Worm (Caenorhabditis elegans) whole organism, L4/young adult: ENCODE data around the gene srd-3.

ENCODE experiments used
- W03F9.2 ChIP-seq: fragments of 150-350 bp; optimal IDR thresholded peaks from 2 replicates; lab custom pipeline; 2014; ENCODE audit warnings: missing biosample characterization, missing genetic modification characterization
- dao-5 ChIP-seq: sonication (generic microtip); optimal IDR thresholded peaks from 2 replicates; lab custom pipeline; 2016; ENCODE audit warnings: missing genotype, missing genetic modification characterization, moderate library complexity, missing compliant biosample characterization
- him-1 ChIP-seq: sonication (generic microtip); optimal IDR thresholded peaks from 2 replicates; lab custom pipeline; 2016; ENCODE audit warnings: missing genotype, missing genetic modification reagents, missing genetic modification characterization, missing compliant biosample characterization

The srd-3 gene

DNA sequence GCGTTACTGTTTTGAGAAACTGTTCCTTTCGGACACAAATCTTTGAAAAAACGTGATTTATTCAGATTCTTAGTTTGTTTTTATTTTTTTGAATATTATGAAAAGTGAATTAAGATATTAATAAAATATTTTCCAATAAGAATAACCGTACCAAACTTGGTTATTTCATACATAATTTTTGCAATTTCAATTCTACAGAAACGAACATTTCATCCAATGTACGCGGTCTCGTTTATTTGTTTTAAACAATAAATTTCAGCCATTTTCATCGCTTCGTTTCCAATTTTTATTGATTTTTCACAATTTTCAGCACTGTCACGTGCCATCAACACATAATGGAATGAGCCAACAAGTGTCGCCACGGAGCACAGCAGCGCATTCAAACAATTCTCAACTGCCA, 18.1 kb upstream of the srd-3 start, which contains the start of gene T25D3.4:
TSS of gene T25D3.4 (plus strand) at position 301 of the 400 bp plus-strand sequence.
- TF ChIP-seq him-1 (tag; lab: Kevin White, UChicago) (no peak), dao-5 (no peak), W03F9.2 (no peak)

DNA sequence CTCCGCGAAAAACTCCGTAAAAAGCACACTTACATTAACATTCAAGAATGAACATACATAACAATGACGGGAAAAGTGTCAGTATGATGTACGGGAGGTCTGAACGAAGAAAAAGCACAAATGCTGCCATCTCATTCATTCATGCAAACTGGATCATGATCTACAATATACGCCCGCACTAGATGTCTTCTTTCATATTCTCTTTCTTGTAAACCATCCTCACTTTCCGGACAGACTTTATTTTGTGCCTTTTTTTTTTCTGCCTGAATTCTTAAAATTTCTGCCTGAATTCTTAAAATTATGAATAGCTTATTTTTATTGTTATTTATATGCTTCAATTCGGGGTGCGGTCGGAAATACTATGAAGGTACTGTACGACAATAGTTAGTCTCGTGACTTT, 6.3 kb upstream of the srd-3 start, which contains the start of gene K10B4.1:
TSS of gene K10B4.1 (plus strand) at position 301 of the 400 bp plus-strand sequence.
- TF ChIP-seq dao-5, result no peak
- no peak for TF ChIP-seq him-1 (tag; lab: Kevin White, UChicago)
- no peak for TF ChIP-seq W03F9.2

DNA sequence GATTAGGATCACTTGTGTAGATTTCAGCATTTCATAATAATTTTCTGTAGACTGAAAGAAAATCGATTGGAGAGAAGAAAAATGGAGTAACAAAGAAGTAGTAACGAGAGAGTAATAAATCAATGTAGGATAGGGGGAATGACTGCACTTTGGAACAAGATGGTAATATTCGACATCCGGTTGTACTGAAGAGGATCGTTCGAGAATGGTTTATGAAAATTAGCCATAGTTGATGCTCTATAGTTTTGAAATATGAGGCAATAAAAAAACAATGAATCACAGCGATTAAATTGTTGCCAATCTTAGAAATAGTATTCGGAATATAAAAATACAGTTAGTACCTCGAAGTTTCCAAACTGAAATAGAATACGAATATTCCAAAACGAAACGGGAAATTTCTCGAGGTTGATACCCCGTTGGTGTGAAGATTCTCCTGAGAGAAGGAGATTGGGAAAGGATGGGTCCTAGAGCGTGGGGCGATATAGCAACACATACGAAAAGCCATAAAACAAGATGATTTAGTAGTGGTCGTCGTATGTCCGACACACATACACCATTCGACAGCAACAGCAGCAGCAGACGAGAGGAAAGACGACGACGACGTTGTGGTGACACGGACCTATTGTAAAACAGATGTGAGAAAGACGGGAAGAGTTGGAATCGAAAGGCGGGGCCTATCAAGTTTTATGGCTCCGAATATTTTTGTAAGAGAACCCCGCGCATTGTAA, 4.9 kb upstream of the srd-3 start, which contains the start of gene cwn-1:
TSS of gene cwn-1 (minus strand) at position 51 of the 728 bp plus-strand sequence.
- TF ChIP-seq him-1 (tag; lab: Kevin White, UChicago), result no peak
- no peak for TF ChIP-seq dao-5
- no peak for TF ChIP-seq W03F9.2

DNA sequence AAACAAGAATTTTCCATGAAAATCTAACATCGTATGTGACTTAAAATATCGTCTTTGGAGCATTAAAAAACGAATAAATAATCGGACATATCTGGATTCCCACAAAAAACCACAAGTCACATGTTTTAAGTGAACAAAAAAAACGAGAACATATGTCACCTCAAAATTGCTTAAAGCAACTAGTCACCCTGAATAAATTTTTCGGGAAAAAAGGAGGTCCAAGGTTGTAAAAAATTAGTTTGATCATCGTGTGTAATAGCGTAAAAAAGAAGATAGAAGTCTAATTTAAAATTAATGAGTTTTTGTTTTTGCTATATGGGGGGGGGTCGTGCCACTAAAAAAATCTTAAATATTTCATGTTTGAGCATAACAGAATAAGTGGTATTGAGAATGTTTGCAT, 941 bp upstream of the srd-3 start:
- TF ChIP-seq W03F9.2, result no peak
- TF ChIP-seq him-1 (tag; lab: Kevin White, UChicago), result no peak
- no peak for TF ChIP-seq dao-5

DNA sequence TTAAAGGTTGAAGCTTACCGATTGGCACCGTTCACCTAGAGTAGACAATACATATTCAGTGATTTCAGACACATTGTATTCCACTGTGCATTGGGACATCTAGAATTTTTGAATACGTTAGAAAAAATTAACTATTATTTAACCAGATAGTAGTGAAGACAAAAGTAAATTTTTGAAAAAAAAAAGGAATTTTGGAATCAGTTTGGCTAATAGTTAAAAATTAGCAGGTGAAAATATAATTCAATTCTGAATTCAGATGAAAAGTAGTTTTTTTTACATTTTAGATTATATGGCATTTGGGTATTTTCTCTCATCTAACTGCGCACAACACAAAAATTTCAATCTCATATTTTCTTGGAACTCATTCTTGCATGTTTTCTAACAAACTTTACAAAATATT, 3.9 kb downstream of the srd-3 start, which contains the start of gene nmur-2:
TSS of gene nmur-2 (minus strand) at position 101 of the 400 bp plus-strand sequence.
- no peak for TF ChIP-seq him-1 (tag; lab: Kevin White, UChicago)
- no peak for TF ChIP-seq dao-5
- no peak for TF ChIP-seq W03F9.2

DNA sequence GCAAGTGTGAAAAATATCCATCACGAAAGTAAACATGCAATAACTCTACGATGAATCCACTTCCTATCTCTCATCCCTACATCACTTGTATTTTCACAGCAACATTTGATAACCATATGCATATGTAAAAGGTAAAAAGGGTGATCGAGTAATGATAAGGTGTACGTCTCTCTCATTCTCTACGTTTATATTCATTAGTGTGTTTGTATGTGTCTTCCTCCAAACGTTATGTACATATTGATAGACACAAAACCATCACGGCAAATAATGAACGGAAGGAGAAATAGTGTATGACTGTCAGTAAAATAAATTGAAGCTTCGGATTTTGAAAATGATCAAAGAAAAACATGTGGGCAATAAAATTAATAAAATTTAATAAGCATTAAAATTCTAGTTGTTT, 6.3 kb downstream of the srd-3 start:
- TF ChIP-seq W03F9.2 (no peak), him-1 (tag; lab: Kevin White, UChicago) (no peak), dao-5 (no peak)

DNA sequence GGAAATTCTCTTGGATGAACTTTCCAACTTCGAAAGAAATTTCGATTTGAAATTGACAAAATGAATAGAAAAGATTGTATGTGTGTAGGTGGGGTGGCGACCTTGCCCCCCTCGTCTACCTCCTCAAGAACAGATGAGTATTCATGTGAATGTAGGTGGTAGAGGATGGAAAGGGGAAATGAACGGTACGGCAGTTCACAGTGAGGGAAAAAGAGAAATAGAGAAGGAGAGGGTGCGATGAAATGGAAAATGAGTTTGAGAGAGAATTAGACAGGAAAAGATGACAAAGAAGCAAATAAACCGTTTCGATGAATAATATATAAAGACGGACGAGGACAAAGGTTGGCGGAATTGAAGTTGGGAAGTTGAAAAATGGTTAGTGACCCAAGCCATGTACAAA, 6.8 kb downstream of the srd-3 start:
- TF ChIP-seq dao-5, result no peak

DNA sequence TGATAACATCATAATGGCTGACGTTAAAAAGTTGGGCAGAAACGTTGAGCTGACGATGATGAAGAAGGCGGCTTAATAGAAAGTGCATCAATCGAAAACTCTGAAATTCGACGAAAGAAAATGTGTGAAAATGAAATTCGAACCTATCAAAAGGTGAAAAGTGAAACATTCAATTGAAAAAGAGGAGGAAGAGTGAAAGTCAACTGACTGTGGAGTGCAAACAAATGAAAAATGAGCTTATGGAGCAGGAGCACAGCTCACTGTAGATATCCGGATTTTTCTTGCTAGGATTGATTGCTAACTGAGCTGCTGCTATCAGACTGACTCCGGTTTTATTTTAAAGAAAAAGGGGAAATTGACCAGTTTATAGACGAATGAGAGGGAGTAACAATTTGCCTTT, 7.7 kb downstream of the srd-3 start, which contains the start of gene K10B4.3:
TSS of gene K10B4.3 (minus strand) at position 101 of the 400 bp plus-strand sequence.
- TF ChIP-seq dao-5 (no peak), W03F9.2 (no peak), him-1 (tag; lab: Kevin White, UChicago) (no peak)

DNA sequence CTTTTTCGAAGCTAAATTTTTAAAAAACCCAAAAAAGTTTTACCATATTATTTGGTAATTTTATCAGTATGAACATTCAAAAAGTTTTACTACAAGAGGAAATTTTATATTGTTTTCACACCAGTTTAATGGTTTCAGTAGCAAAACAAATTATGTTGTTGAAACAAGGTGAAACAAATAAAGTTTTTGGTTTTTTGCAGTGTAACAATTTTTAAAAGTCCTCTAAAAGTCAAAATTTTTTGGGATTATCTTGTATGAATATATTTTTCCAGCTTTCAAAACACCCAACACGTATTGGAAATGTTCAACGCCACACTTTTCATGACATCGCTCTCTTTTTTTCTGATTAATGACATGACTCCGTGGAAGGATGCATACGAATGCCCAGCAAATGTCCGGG, 11.9 kb downstream of the srd-3 start, which contains the start of gene srt-54:
TSS of gene srt-54 (plus strand) at position 301 of the 400 bp plus-strand sequence.
- TF ChIP-seq W03F9.2 (no peak), dao-5 (no peak), him-1 (tag; lab: Kevin White, UChicago) (no peak)

DNA sequence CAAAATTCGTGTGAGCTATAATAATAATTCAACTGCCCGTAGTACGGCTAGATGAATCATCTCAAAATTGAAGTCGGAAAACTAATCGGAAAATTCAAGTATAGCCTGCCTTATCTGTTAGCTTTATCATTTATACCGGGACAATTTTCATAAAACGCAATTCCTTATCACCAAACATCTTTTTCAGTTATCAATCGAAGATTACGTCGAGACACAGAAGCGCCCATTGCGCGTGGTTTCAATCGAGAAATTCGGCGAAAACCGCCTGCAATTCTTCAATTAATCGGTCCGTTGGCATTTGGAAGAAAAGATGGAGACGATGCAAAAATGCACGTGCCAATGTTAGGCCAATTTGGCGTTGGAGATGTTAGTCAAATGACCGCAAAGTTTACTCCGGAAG, 16.6 kb downstream of the srd-3 start:
- TF ChIP-seq him-1 (tag; lab: Kevin White, UChicago) (no peak), dao-5 (no peak), W03F9.2 (no peak)

DNA sequence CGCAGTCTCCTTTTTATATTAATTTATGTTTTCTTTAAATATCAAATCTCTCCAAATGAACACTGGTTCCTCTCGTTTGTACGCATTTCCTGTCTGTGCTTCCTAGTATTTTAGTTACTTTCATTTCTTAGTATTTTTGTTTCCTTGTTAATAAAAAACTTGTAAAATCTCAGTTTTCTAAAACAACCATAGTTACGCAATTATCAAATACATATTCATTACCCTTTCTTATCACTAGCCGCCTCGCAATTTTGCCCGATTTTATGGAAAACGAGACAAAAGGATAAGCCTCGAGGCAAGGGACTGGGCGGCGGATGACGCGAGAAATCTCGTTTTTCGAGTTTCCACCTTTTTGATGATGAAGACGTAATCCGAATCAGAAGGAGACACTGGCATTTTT, 17.6 kb downstream of the srd-3 start, which contains the start of gene C50D2.1:
TSS of gene C50D2.1 (plus strand) at position 301 of the 400 bp plus-strand sequence.
- TF ChIP-seq him-1 (tag; lab: Kevin White, UChicago) (no peak), dao-5 (no peak), W03F9.2 (no peak)

DNA sequence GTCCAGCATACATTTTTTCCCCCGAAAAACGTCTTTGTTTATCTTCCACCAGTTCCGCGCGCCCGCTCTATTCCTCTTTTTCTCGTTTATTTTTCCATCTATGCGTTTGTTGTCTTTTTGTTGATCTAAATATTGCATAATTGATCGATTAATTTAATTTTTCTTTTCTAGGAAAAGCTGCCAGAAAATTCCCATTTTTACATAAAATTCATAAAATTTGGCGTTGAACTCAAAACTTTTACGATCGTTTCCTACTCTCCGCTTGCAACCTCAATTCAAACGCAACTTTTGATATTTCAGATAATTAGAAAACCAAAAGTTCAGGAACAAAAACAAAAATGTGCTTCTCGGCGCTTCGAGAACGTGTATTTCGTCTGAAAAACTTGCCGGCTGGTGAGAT, 20.0 kb downstream of the srd-3 start, which contains the start of gene C50D2.2:
TSS of gene C50D2.2 (plus strand) at position 301 of the 400 bp plus-strand sequence.
- TF ChIP-seq dao-5, result no peak
- no peak for TF ChIP-seq W03F9.2
- TF ChIP-seq him-1 (tag; lab: Kevin White, UChicago), result no peak

DNA sequence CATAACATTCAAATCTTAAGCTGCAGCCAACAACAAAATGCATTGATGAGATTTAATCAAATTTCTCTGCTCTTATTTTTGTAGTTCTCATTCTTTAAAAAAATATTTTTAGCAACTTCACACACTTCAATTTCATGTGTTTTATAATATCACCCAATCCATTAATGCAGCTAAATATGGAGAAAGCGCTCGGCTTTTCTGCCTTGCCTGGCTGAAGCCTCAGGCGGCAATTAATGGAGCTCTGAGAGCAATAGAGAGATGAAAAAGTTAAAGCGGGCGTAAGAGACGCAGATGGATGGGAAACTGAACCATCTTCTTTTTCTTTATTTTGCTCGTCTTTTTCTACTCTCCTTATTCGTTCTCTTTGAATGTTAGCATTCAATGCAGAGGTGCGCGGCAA, 21.1 kb downstream of the srd-3 start:
- TF ChIP-seq dao-5, result no peak
- no peak for TF ChIP-seq him-1 (tag; lab: Kevin White, UChicago)
- no peak for TF ChIP-seq W03F9.2

DNA sequence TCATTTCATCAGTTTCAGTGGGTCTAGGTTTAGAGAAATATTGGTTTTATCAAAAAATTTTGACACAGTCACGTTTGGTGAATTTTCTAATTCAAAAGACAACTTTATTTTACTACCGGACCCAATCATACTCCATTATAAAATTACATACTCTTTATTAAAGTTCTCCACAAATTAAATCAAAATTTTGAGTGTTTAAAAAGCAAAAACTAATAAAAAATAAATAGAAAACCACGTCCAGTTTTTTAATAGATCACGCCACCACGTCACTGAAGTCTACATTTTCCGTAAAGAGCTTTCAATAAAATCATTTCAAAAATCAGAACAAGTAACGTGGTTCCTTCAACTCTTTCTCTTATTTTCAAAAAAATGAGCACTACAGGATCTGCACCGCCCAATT, 22.9 kb downstream of the srd-3 start, which contains the start of gene txt-1:
TSS of gene txt-1 (plus strand) at position 301 of the 400 bp plus-strand sequence.
- TF ChIP-seq W03F9.2 (no peak), dao-5 (no peak), him-1 (tag; lab: Kevin White, UChicago) (no peak)

DNA sequence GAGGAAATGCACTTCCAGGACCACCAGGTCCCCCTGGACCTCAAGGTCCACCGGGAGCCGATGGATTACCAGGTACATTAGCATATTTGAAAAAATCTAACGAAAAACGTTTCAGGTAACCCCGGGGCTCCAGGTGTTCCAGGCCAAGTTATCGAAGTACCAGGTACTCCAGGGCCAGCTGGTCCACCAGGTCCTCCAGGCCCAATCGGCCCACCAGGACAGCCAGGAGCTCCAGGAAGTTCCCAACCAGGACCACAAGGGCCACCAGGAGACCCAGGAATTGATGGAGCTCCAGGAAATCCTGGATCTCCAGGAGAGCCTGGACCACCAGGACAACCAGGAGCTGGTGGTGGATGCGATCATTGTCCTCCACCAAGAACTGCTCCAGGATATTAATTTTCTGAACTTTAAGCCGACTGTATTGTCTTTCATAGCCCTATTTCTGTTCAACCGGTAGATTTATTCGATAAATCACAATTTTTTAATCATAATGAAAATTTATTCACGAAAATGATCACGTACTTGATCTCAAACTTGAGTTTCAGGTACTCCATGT, 23.4 kb downstream of the srd-3 start:
- TF ChIP-seq W03F9.2 (no peak), him-1 (tag; lab: Kevin White, UChicago) (no peak), dao-5 (no peak)
